Worm (Caenorhabditis elegans): ENCODE data around the gene K08D9.10.

- TF ChIP-seq B0310.2 (tag; optimal IDR thresholded peaks at IDR 0.05) = no peak
- TF ChIP-seq ama-1 (optimal IDR thresholded peaks at IDR 0.05) = no peak
- TF ChIP-seq scrt-1 (GFP tag; IDR thresholded peaks at IDR 0.05) = no peak
- TF ChIP-seq tra-4 (tag; optimal IDR thresholded peaks at IDR 0.05) = no peak
- TF ChIP-seq flt-1 (GFP tag; IDR thresholded peaks at IDR 0.05) = no peak
- TF ChIP-seq tbx-37 (GFP tag; conservative IDR thresholded peaks at IDR 0.05) = no peak
- TF ChIP-seq ceh-36 (tag; optimal IDR thresholded peaks at IDR 0.05) = no peak
- no peak for TF ChIP-seq ets-7 (tag; optimal IDR thresholded peaks at IDR 0.05)
- no peak for TF ChIP-seq sea-1 (GFP tag; conservative IDR thresholded peaks at IDR 0.05)
- no peak for TF ChIP-seq hmg-4 (GFP tag; optimal IDR thresholded peaks at IDR 0.05)
Observed at ce11 chrV:3194952-3195450, 35.7 kb upstream of the K08D9.10 start, which contains the start of gene Y73C8B.2.

All from whole organism, early embryonic.